Fruit fly (Drosophila melanogaster) whole organism, prepupa: ENCODE measurements around the gene Hr96.
A peak's percentile ranks its signal among the peaks of the same experiment; 100 is the strongest.

Experiments
- CG31627 ChIP-seq: fragments of 200-800 bp; sonication (Bioruptor generic); optimal IDR thresholded peaks from 3 replicates; lab custom pipeline; 2016; ENCODE audit warnings: missing biosample characterization, missing genetic modification characterization
- Eip93F ChIP-seq: fragments of 200-800 bp; sonication (Bioruptor generic); optimal IDR thresholded peaks from 2 replicates; lab custom pipeline; 2016; ENCODE audit warnings: missing biosample characterization, mild to moderate bottlenecking, missing genetic modification characterization
- Gug ChIP-seq: fragments of 200-800 bp; sonication (Bioruptor generic); IDR thresholded peaks from 2 replicates; pipeline ENCODE4 v1.3.6; 2022; ENCODE audit warnings: missing biosample characterization, missing genetic modification characterization
- Sox102F ChIP-seq: fragments of 200-800 bp; sonication (Bioruptor generic); optimal IDR thresholded peaks from 2 replicates; lab custom pipeline; 2016; ENCODE audit warnings: missing biosample characterization, mild to moderate bottlenecking, missing genetic modification characterization
- fd85E ChIP-seq: fragments of 200-800 bp; sonication (Bioruptor generic); optimal IDR thresholded peaks from 3 replicates; lab custom pipeline; 2016; ENCODE audit warnings: missing biosample characterization, missing genetic modification characterization
- ss ChIP-seq, 2 experiments: fragments of 200-800 bp; sonication (Bioruptor generic); optimal IDR thresholded peaks; 2 replicates in 1 of 2; 3 replicates in 1 of 2; lab custom pipeline; 2017 to 2018; ENCODE audit warnings: mild to moderate bottlenecking in 2 of 2, missing biosample characterization in 2 of 2, missing genetic modification characterization in 2 of 2, moderate library complexity in 1 of 2
- svp ChIP-seq: fragments of 200-800 bp; sonication (Bioruptor generic); peaks from one replicate; lab custom pipeline; 2016; ENCODE audit warnings: missing biosample characterization, missing genetic modification characterization

DNA sequence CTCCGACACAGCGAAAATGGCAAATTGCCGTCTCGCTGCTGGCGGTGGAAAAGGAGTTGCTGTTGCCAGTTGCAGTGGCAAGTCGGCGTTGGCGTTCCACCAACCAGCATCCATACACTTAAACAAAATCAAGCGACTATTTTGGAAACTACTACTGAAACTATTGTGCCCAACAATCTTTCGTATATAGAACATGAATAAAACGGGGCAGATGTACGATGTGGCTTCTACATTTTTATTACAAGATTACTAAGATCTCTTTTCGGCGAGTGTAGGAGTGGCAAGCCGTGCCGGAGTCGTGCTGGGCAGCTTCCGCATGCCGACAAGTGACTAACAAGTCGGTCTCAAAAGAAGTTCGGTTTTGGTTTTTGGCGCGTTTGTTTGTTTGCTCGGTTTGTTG lies 28.5 kb upstream of the Hr96 start:
- TF ChIP-seq Eip93F (no peak), fd85E (no peak), svp (GFP tag; lab: Kevin White, UChicago) (peak; percentile 73), Sox102F (peak; percentile 66), CG31627 (GFP tag; lab: Kevin White, UChicago) (peak; percentile 56), ss (GFP tag; optimal IDR thresholded peaks at IDR 0.05; lab: Kevin White, UChicago) (no peak), Gug (GFP tag; lab: Robert Waterston, UW) (peak; percentile 80)
